Worm (Caenorhabditis elegans) whole organism, early embryonic: ENCODE data around the gene try-12.

Source experiments
- B0310.2 ChIP-seq: sonication (generic microtip); optimal IDR thresholded peaks from 2 replicates; lab custom pipeline; 2016; ENCODE audit warnings: mild to moderate bottlenecking, missing genetic modification characterization, missing compliant biosample characterization
- F13C5.2 ChIP-seq: sonication (generic microtip); optimal IDR thresholded peaks from 2 replicates; lab custom pipeline; 2017; ENCODE audit warnings: mild to moderate bottlenecking, missing genetic modification characterization, inconsistent platforms, missing compliant biosample characterization
- aly-1 ChIP-seq: sonication (generic microtip); optimal IDR thresholded peaks from 2 replicates; lab custom pipeline; 2016; ENCODE audit warnings: missing genetic modification characterization, missing compliant biosample characterization
- ama-1 ChIP-seq: fragments of 150-350 bp; optimal IDR thresholded peaks from 2 replicates; lab custom pipeline; 2014
- ceh-13 ChIP-seq: fragments of 200-800 bp; sonication (Bioruptor generic); optimal IDR thresholded peaks from 2 replicates; lab custom pipeline; 2018; ENCODE audit warnings: mild to moderate bottlenecking, missing genetic modification characterization, missing compliant biosample characterization
- ceh-36 ChIP-seq: sonication (generic microtip); optimal IDR thresholded peaks from 2 replicates; lab custom pipeline; 2016; ENCODE audit warnings: missing genetic modification characterization, inconsistent platforms, missing compliant biosample characterization
- ets-7 ChIP-seq: sonication (generic microtip); optimal IDR thresholded peaks from 2 replicates; lab custom pipeline; 2016; ENCODE audit warnings: missing genotype, missing genetic modification characterization, missing compliant biosample characterization
- flt-1 ChIP-seq: fragments of 200-800 bp; sonication (Bioruptor generic); IDR thresholded peaks from 2 replicates; pipeline ENCODE4 v1.3.6; 2022; ENCODE audit warnings: missing genetic modification characterization, missing compliant biosample characterization
- hmbx-1 ChIP-seq: sonication (generic microtip); optimal IDR thresholded peaks from 2 replicates; lab custom pipeline; 2016; ENCODE audit warnings: mild to moderate bottlenecking, missing genetic modification characterization, missing compliant biosample characterization
- hmg-4 ChIP-seq: fragments of 200-800 bp; sonication (Bioruptor generic); optimal IDR thresholded peaks from 2 replicates; lab custom pipeline; 2018; ENCODE audit warnings: mild to moderate bottlenecking, missing genetic modification characterization, missing compliant biosample characterization
- hnd-1 ChIP-seq: sonication (generic microtip); optimal IDR thresholded peaks from 2 replicates; lab custom pipeline; 2016; ENCODE audit warnings: missing genetic modification characterization, missing compliant biosample characterization
- pes-1 ChIP-seq: fragments of 200-800 bp; sonication (Bioruptor generic); IDR thresholded peaks from 2 replicates; pipeline ENCODE4 v1.3.6; 2022; ENCODE audit warnings: missing genetic modification reagents, missing genetic modification characterization, missing compliant biosample characterization
- scrt-1 ChIP-seq: fragments of 200-800 bp; sonication (Bioruptor generic); IDR thresholded peaks from 2 replicates; pipeline ENCODE4 v1.3.6; 2022; ENCODE audit warnings: missing genetic modification characterization, missing compliant biosample characterization
- sea-1 ChIP-seq: fragments of 200-800 bp; sonication (Bioruptor generic); conservative IDR thresholded peaks from 2 replicates; pipeline ENCODE4 v1.3.6; 2022; ENCODE audit warnings: missing genetic modification characterization, missing compliant biosample characterization
- tbx-11 ChIP-seq: fragments of 200-800 bp; sonication (Bioruptor generic); IDR thresholded peaks from 2 replicates; pipeline ENCODE4 v1.3.6; 2022; ENCODE audit warnings: missing genetic modification characterization, missing compliant biosample characterization
- tbx-37 ChIP-seq: fragments of 200-800 bp; sonication (Bioruptor generic); conservative IDR thresholded peaks from 2 replicates; pipeline ENCODE4 v1.3.6; 2022; ENCODE audit warnings: missing genetic modification reagents, missing genetic modification characterization, missing compliant biosample characterization
- tra-4 ChIP-seq: sonication (generic microtip); optimal IDR thresholded peaks from 2 replicates; lab custom pipeline; 2017; ENCODE audit warnings: missing genetic modification characterization, missing compliant biosample characterization

Gene try-12

ce11 chrV:7449303-7449827 lies at the start of gene try-12:
try-12 (plus strand) TSS chrV:7449353.
- TF ChIP-seq sea-1 (GFP tag; lab: Robert Waterston, UW) = no peak
- TF ChIP-seq flt-1 = no peak
- no peak for TF ChIP-seq B0310.2
- no peak for TF ChIP-seq hnd-1 (tag; lab: Kevin White, UChicago)
- TF ChIP-seq tra-4 = no peak

- no peak for TF ChIP-seq flt-1
- TF ChIP-seq tra-4 = no peak
- no peak for TF ChIP-seq hmg-4 (GFP tag; lab: Kevin White, UChicago)
- no peak for TF ChIP-seq tbx-11 (GFP tag; lab: Robert Waterston, UW)
These were observed 49.1 kb upstream of the try-12 start, which contains the start of gene cnc-9 for ce11 chrV:7400095-7400494. cnc-9 (minus strand) TSS chrV:7400195.

- no peak for TF ChIP-seq B0310.2
- TF ChIP-seq ama-1 (lab: Kevin White, UChicago) = no peak
- no peak for TF ChIP-seq hnd-1 (tag; lab: Kevin White, UChicago)
- TF ChIP-seq ceh-13 (GFP tag; lab: Kevin White, UChicago) = no peak
- no peak for TF ChIP-seq sea-1 (GFP tag; lab: Robert Waterston, UW)
- TF ChIP-seq aly-1 (tag; lab: Kevin White, UChicago) = no peak
- no peak for TF ChIP-seq F13C5.2 (tag; lab: Kevin White, UChicago)
- TF ChIP-seq pes-1 (GFP tag; lab: Robert Waterston, UW) = no peak
- no peak for TF ChIP-seq hmbx-1 (tag; lab: Kevin White, UChicago)
These were observed 48.6 kb upstream of the try-12 start, which contains the start of gene srx-60 for ce11 chrV:7400588-7400987. srx-60 (plus strand) TSS chrV:7400888.

- no peak for TF ChIP-seq hmg-4 (GFP tag; lab: Kevin White, UChicago)
- no peak for TF ChIP-seq ets-7 (tag; lab: Kevin White, UChicago)
- no peak for TF ChIP-seq tbx-37
- no peak for TF ChIP-seq ceh-36 (tag; lab: Kevin White, UChicago)
- TF ChIP-seq hnd-1 (tag; lab: Kevin White, UChicago) = no peak
- TF ChIP-seq B0310.2 = no peak
- TF ChIP-seq ama-1 (lab: Kevin White, UChicago) = no peak
- TF ChIP-seq pes-1 (GFP tag; lab: Robert Waterston, UW) = no peak
These were observed 46.8 kb upstream of the try-12 start, which contains the start of gene srj-13 for ce11 chrV:7402355-7402754. srj-13 (plus strand) TSS chrV:7402655.

ce11 chrV:7403501-7403900 lies 45.7 kb upstream of the try-12 start:
- no peak for TF ChIP-seq tbx-37
- TF ChIP-seq tbx-11 (GFP tag; lab: Robert Waterston, UW) = no peak
- no peak for TF ChIP-seq sea-1 (GFP tag; lab: Robert Waterston, UW)
- no peak for TF ChIP-seq tra-4
- no peak for TF ChIP-seq ceh-13 (GFP tag; lab: Kevin White, UChicago)
- TF ChIP-seq hmbx-1 (tag; lab: Kevin White, UChicago) = no peak
- TF ChIP-seq F13C5.2 (tag; lab: Kevin White, UChicago) = no peak
- TF ChIP-seq ceh-36 (tag; lab: Kevin White, UChicago) = no peak
- no peak for TF ChIP-seq aly-1 (tag; lab: Kevin White, UChicago)
- no peak for TF ChIP-seq hmg-4 (GFP tag; lab: Kevin White, UChicago)
- no peak for TF ChIP-seq ama-1 (lab: Kevin White, UChicago)

- TF ChIP-seq aly-1 (tag; lab: Kevin White, UChicago) (no peak), tbx-37 (no peak), sea-1 (GFP tag; lab: Robert Waterston, UW) (no peak), ceh-13 (GFP tag; lab: Kevin White, UChicago) (no peak), F13C5.2 (tag; lab: Kevin White, UChicago) (no peak), B0310.2 (no peak), ama-1 (lab: Kevin White, UChicago) (no peak), tbx-11 (GFP tag; lab: Robert Waterston, UW) (no peak), hmg-4 (GFP tag; lab: Kevin White, UChicago) (no peak), ets-7 (tag; lab: Kevin White, UChicago) (no peak), scrt-1 (GFP tag; lab: Robert Waterston, UW) (no peak), hnd-1 (tag; lab: Kevin White, UChicago) (no peak), flt-1 (no peak), tra-4 (no peak), pes-1 (GFP tag; lab: Robert Waterston, UW) (no peak), hmbx-1 (tag; lab: Kevin White, UChicago) (no peak)
These were observed 40.6 kb upstream of the try-12 start, which contains the start of gene srt-6 for ce11 chrV:7408520-7408919. srt-6 (minus strand) TSS chrV:7408814.

- TF ChIP-seq hmbx-1 (tag; lab: Kevin White, UChicago) = no peak
- no peak for TF ChIP-seq sea-1 (GFP tag; lab: Robert Waterston, UW)
- TF ChIP-seq ceh-36 (tag; lab: Kevin White, UChicago) = no peak
- TF ChIP-seq tbx-37 = no peak
- TF ChIP-seq B0310.2 = no peak
- TF ChIP-seq ama-1 (lab: Kevin White, UChicago) = no peak
- TF ChIP-seq ets-7 (tag; lab: Kevin White, UChicago) = no peak
- no peak for TF ChIP-seq hnd-1 (tag; lab: Kevin White, UChicago)
- TF ChIP-seq ceh-13 (GFP tag; lab: Kevin White, UChicago) = no peak
- no peak for TF ChIP-seq hmg-4 (GFP tag; lab: Kevin White, UChicago)
- no peak for TF ChIP-seq pes-1 (GFP tag; lab: Robert Waterston, UW)
- TF ChIP-seq tbx-11 (GFP tag; lab: Robert Waterston, UW) = no peak
- no peak for TF ChIP-seq aly-1 (tag; lab: Kevin White, UChicago)
- TF ChIP-seq flt-1 = no peak
These were observed 39.6 kb upstream of the try-12 start, which contains the start of gene R13D7.2 for ce11 chrV:7409599-7409998. R13D7.2 (plus strand) TSS chrV:7409899.

ce11 chrV:7411695-7412094 lies 37.5 kb upstream of the try-12 start, which contains the start of gene str-41:
str-41 (plus strand) TSS chrV:7411995.
- no peak for TF ChIP-seq tbx-37
- TF ChIP-seq pes-1 (GFP tag; lab: Robert Waterston, UW) = no peak
- no peak for TF ChIP-seq hnd-1 (tag; lab: Kevin White, UChicago)
- no peak for TF ChIP-seq ets-7 (tag; lab: Kevin White, UChicago)
- no peak for TF ChIP-seq B0310.2
- no peak for TF ChIP-seq scrt-1 (GFP tag; lab: Robert Waterston, UW)
- no peak for TF ChIP-seq sea-1 (GFP tag; lab: Robert Waterston, UW)
- TF ChIP-seq hmbx-1 (tag; lab: Kevin White, UChicago) = no peak
- no peak for TF ChIP-seq tbx-11 (GFP tag; lab: Robert Waterston, UW)
- TF ChIP-seq tra-4 = no peak
- TF ChIP-seq F13C5.2 (tag; lab: Kevin White, UChicago) = no peak
- TF ChIP-seq aly-1 (tag; lab: Kevin White, UChicago) = no peak
- no peak for TF ChIP-seq flt-1
- no peak for TF ChIP-seq hmg-4 (GFP tag; lab: Kevin White, UChicago)
- no peak for TF ChIP-seq ceh-36 (tag; lab: Kevin White, UChicago)
- TF ChIP-seq ceh-13 (GFP tag; lab: Kevin White, UChicago) = no peak
- TF ChIP-seq ama-1 (lab: Kevin White, UChicago) = no peak
